Worm (Caenorhabditis elegans): Measurements from ENCODE around the gene sod-5.
A peak's percentile ranks its signal among the peaks of the same experiment; 100 is the strongest.

The sod-5 gene

ce11 chrII:4372867-4373397, 44.5 kb upstream of the sod-5 start:
- 0 out of 2 replicates have a peak, but pooled peaks have one; percentile 54 for TF ChIP-seq D1046.2 (GFP tag; IDR thresholded peaks at IDR 0.05)
- TF ChIP-seq dmd-6 (GFP tag; IDR thresholded peaks at IDR 0.05) = no peak
- TF ChIP-seq daf-12 (tag; optimal IDR thresholded peaks at IDR 0.05) = no peak
- TF ChIP-seq set-16 (GFP tag; IDR thresholded peaks at IDR 0.05) = peak; percentile 81
- TF ChIP-seq F26F4.8 (GFP tag; conservative IDR thresholded peaks at IDR 0.05) = 0 out of 2 replicates have a peak, but pooled peaks have one; percentile 23
- peak; percentile 70 for TF ChIP-seq aha-1 (tag)
- TF ChIP-seq dmd-9 (GFP tag; IDR thresholded peaks at IDR 0.05) = 0 out of 2 replicates have a peak, but pooled peaks have one; percentile 61

ce11 chrII:4374885-4375284, 42.5 kb upstream of the sod-5 start:
- TF ChIP-seq spr-1 (tag; optimal IDR thresholded peaks at IDR 0.05) = no peak
- TF ChIP-seq D1046.2 (GFP tag; IDR thresholded peaks at IDR 0.05) = 0 out of 2 replicates have a peak, but pooled peaks have one; percentile 29

- TF ChIP-seq lsy-2 (tag; optimal IDR thresholded peaks at IDR 0.05) (peak; percentile 98 to 99), zfp-3 (GFP tag; conservative IDR thresholded peaks at IDR 0.05) (peak; percentile 50; the same call in 1 of the 2 replicates), mep-1 (tag; optimal IDR thresholded peaks at IDR 0.05) (peak; percentile 98), egl-43 (GFP tag; IDR thresholded peaks at IDR 0.05) (peak; percentile 87), Y48G9A.11 (GFP tag; IDR thresholded peaks at IDR 0.05) (no peak), dmd-8 (GFP tag; IDR thresholded peaks at IDR 0.05) (no peak), nhr-237 (tag; optimal IDR thresholded peaks at IDR 0.05) (peak; percentile 28), Y75B8A.6 (GFP tag; IDR thresholded peaks at IDR 0.05) (no peak), F26F4.8 (GFP tag; conservative IDR thresholded peaks at IDR 0.05) (no peak), ceh-62 (tag; optimal IDR thresholded peaks at IDR 0.05) (no peak), mxl-2 (GFP tag; conservative IDR thresholded peaks at IDR 0.05) (0 out of 2 replicates have a peak, but pooled peaks have one; percentile 27), arid-1 (GFP tag; conservative IDR thresholded peaks at IDR 0.05) (peak; percentile 86), saeg-2 (GFP tag; IDR thresholded peaks at IDR 0.05) (peak; percentile 86), zip-2 (tag; optimal IDR thresholded peaks at IDR 0.05) (no peak), daf-19 (GFP tag; conservative IDR thresholded peaks at IDR 0.05) (no peak), daf-8 (GFP tag; IDR thresholded peaks at IDR 0.05) (0 out of 2 replicates have a peak, but pooled peaks have one; percentile 44), hlh-30 (tag; optimal IDR thresholded peaks at IDR 0.05; ENCODE audit: insufficient read depth) (peak; percentile 92), lin-1 (GFP tag; IDR thresholded peaks at IDR 0.05) (peak; percentile 76), Y105C5A.15 (GFP tag; IDR thresholded peaks at IDR 0.05) (no peak), mxl-3 (GFP tag; optimal IDR thresholded peaks at IDR 0.05) (peak; percentile 96), lim-7 (GFP tag; IDR thresholded peaks at IDR 0.05) (peak; percentile 71; the same call in 1 of the 2 replicates), nhr-41 (GFP tag; IDR thresholded peaks at IDR 0.05) (peak; percentile 76; the same call in 1 of the 2 replicates), daf-16 (GFP tag; optimal IDR thresholded peaks at IDR 0.05) (peak in 1 of 2 experiments; percentile 81), daf-16 (tag; optimal IDR thresholded peaks at IDR 0.05) (peak; percentile 88), ceh-44 (GFP tag; IDR thresholded peaks at IDR 0.05) (peak; percentile 77), ama-1 (optimal IDR thresholded peaks at IDR 0.05) (peak; percentile 10), R02D3.7 (tag; optimal IDR thresholded peaks at IDR 0.05) (no peak), spr-1 (tag; optimal IDR thresholded peaks at IDR 0.05) (peak; percentile 86), F37D6.2 (tag; optimal IDR thresholded peaks at IDR 0.05) (peak; percentile 87), hmg-1.1 (GFP tag; IDR thresholded peaks at IDR 0.05) (peak; percentile 93), nhr-77 (tag; optimal IDR thresholded peaks at IDR 0.05) (peak; percentile 93), lin-15B (tag; optimal IDR thresholded peaks at IDR 0.05) (peak; percentile 75), nhr-76 (tag; optimal IDR thresholded peaks at IDR 0.05) (no peak), mes-2 (tag; optimal IDR thresholded peaks at IDR 0.05; ENCODE audit: poor library complexity, severe bottlenecking) (peak; percentile 91), dpl-1 (GFP tag; optimal IDR thresholded peaks at IDR 0.05) (peak; percentile 77), zfp-2 (tag; optimal IDR thresholded peaks at IDR 0.05) (peak; percentile 76), hif-1 (tag; optimal IDR thresholded peaks at IDR 0.05) (peak; percentile 20 to 95), F44E2.7 (GFP tag; IDR thresholded peaks at IDR 0.05) (0 out of 2 replicates have a peak, but pooled peaks have one; percentile 7)
Measured at ce11 chrII:4376295-4377172, 40.9 kb upstream of the sod-5 start, which contains the start of gene ntl-2. TSS of gene ntl-2 (minus strand) at chrII:4376465.
